Fruit fly (Drosophila melanogaster): ENCODE results near the gene Gbp3.

The Gbp3 gene

dm6 chr3R:23026652-23027427 is 49.8 kb downstream of the Gbp3 start, which contains the start of gene lmd:
TSS of gene lmd (minus strand) at chr3R:23026713.
- no peak for TF ChIP-seq h (optimal IDR thresholded peaks at IDR 0.05)
- no peak for TF ChIP-seq psq (optimal IDR thresholded peaks at IDR 0.05)
- no peak for TF ChIP-seq Sin3A (optimal IDR thresholded peaks at IDR 0.05)
- no peak for TF ChIP-seq Myc (optimal IDR thresholded peaks at IDR 0.05)
- TF ChIP-seq ttk (optimal IDR thresholded peaks at IDR 0.05), result no peak
- TF ChIP-seq insv (optimal IDR thresholded peaks at IDR 0.05), result no peak

- TF ChIP-seq Sin3A (optimal IDR thresholded peaks at IDR 0.05), result no peak
- TF ChIP-seq h (optimal IDR thresholded peaks at IDR 0.05), result no peak
- no peak for TF ChIP-seq Myc (optimal IDR thresholded peaks at IDR 0.05)
- TF ChIP-seq psq (optimal IDR thresholded peaks at IDR 0.05), result no peak
- no peak for TF ChIP-seq ttk (optimal IDR thresholded peaks at IDR 0.05)
These were observed 50.4 kb downstream of the Gbp3 start for dm6 chr3R:23027428-23027813.
